Worm (Caenorhabditis elegans) whole organism, midembryonic: ENCODE data around the gene T28A11.13.

Experiments used
- T22C8.4 ChIP-seq: fragments of 200-800 bp; sonication (Bioruptor generic); IDR thresholded peaks from 2 replicates; pipeline ENCODE4 v1.3.6; 2022; ENCODE audit warnings: missing genetic modification characterization, missing compliant biosample characterization
- flt-1 ChIP-seq: fragments of 200-800 bp; sonication (Bioruptor generic); IDR thresholded peaks from 2 replicates; pipeline ENCODE4 v1.3.6; 2022; ENCODE audit warnings: missing genetic modification characterization, missing compliant biosample characterization
- klf-2 ChIP-seq: fragments of 200-800 bp; sonication (Bioruptor generic); conservative IDR thresholded peaks from 2 replicates; pipeline ENCODE4 v1.3.6; 2022; ENCODE audit warnings: missing genetic modification reagents, missing genetic modification characterization, missing compliant biosample characterization
- tab-1 ChIP-seq: fragments of 200-800 bp; sonication (Bioruptor generic); IDR thresholded peaks from 2 replicates; pipeline ENCODE4 v1.3.6; 2022; ENCODE audit warnings: missing genetic modification characterization, missing compliant biosample characterization
- ztf-29 ChIP-seq: fragments of 200-800 bp; sonication (Bioruptor generic); IDR thresholded peaks from 2 replicates; pipeline ENCODE4 v1.3.6; 2022; ENCODE audit warnings: missing genetic modification reagents, missing genetic modification characterization, missing compliant biosample characterization

- TF ChIP-seq T22C8.4, result no peak
- TF ChIP-seq tab-1 (GFP tag; lab: Robert Waterston, UW), result no peak
- no peak for TF ChIP-seq flt-1
- no peak for TF ChIP-seq ztf-29
- TF ChIP-seq klf-2 (GFP tag; lab: Robert Waterston, UW), result no peak
Measured at ce11 chrV:3256809-3257208, 6.8 kb upstream of the T28A11.13 start.
